Fruit fly (Drosophila melanogaster) whole organism, wandering third instar larva: ENCODE measurements around the gene shv.

Experiments
- Abd-B ChIP-seq: fragments of >200 bp; optimal IDR thresholded peaks from 2 replicates; lab custom pipeline; 2017; ENCODE audit warnings: missing biosample characterization, missing genetic modification characterization
- CG32264 ChIP-seq: fragments of 200-800 bp; sonication (Bioruptor generic); optimal IDR thresholded peaks from 2 replicates; lab custom pipeline; 2016; ENCODE audit warnings: missing biosample characterization, missing genetic modification characterization
- CG9705 ChIP-seq: fragments of 200-800 bp; sonication (Bioruptor generic); optimal IDR thresholded peaks from 2 replicates; lab custom pipeline; 2018; ENCODE audit warnings: missing biosample characterization, mild to moderate bottlenecking, missing genetic modification characterization
- CrebA ChIP-seq: fragments of 200-800 bp; sonication (Bioruptor generic); optimal IDR thresholded peaks from 2 replicates; lab custom pipeline; 2016; ENCODE audit warnings: missing biosample characterization, mild to moderate bottlenecking, missing genetic modification characterization, borderline replicate concordance
- Dfd ChIP-seq: fragments of >200 bp; optimal IDR thresholded peaks from 2 replicates; lab custom pipeline; 2017; ENCODE audit warnings: missing biosample characterization, missing genetic modification characterization
- Dif ChIP-seq: fragments of 200-275, 200-300 bp; sonication (Bioruptor generic); optimal IDR thresholded peaks from 2 replicates; lab custom pipeline; 2018; ENCODE audit warnings: missing biosample characterization, missing genetic modification characterization; ENCODE audit not compliant: partially characterized antibody
- GATAd ChIP-seq: sonication (Bioruptor generic); optimal IDR thresholded peaks from 2 replicates; lab custom pipeline; 2016; ENCODE audit warnings: missing biosample characterization, missing genetic modification characterization
- HLH106 ChIP-seq: fragments of 200-800 bp; optimal IDR thresholded peaks from 3 replicates; lab custom pipeline; 2019; ENCODE audit warnings: missing biosample characterization, mild to moderate bottlenecking, missing genetic modification characterization, moderate library complexity
- Hnf4 ChIP-seq: fragments of 200-800 bp; sonication (Bioruptor generic); optimal IDR thresholded peaks from 2 replicates; lab custom pipeline; 2016; ENCODE audit warnings: missing biosample characterization, mild to moderate bottlenecking, missing genetic modification characterization
- Hr78 ChIP-seq: fragments of >200 bp; optimal IDR thresholded peaks from 2 replicates; lab custom pipeline; 2017; ENCODE audit warnings: missing biosample characterization, missing genetic modification characterization
- Hr83 ChIP-seq: fragments of 200-300 bp; sonication (Bioruptor generic); optimal IDR thresholded peaks from 2 replicates; lab custom pipeline; 2016; ENCODE audit warnings: missing biosample characterization, mild to moderate bottlenecking, missing genetic modification characterization, moderate library complexity; ENCODE audit not compliant: poor library complexity, severe bottlenecking
- Jra ChIP-seq: sonication (Bioruptor generic); optimal IDR thresholded peaks from 2 replicates; lab custom pipeline; 2016; ENCODE audit warnings: missing biosample characterization, missing genetic modification characterization
- Mio ChIP-seq: sonication (Bioruptor generic); optimal IDR thresholded peaks from 2 replicates; lab custom pipeline; 2016; ENCODE audit warnings: missing biosample characterization, missing genetic modification characterization
- Myc ChIP-seq: fragments of >200 bp; optimal IDR thresholded peaks from 2 replicates; lab custom pipeline; 2017
- N ChIP-seq: fragments of >200 bp; optimal IDR thresholded peaks from 2 replicates; lab custom pipeline; 2018; ENCODE audit warnings: missing biosample characterization, missing external identifiers, missing genetic modification characterization
- OdsH ChIP-seq: fragments of 200-800 bp; sonication (Bioruptor generic); optimal IDR thresholded peaks from 2 replicates; lab custom pipeline; 2016; ENCODE audit warnings: missing biosample characterization, mild to moderate bottlenecking, missing genetic modification characterization
- Rel ChIP-seq, 2 experiments: fragments of 200-800 bp; sonication (Bioruptor generic) in 1 of 2; optimal IDR thresholded peaks; 2 replicates in 1 of 2; 3 replicates in 1 of 2; lab custom pipeline; 2016 to 2019; ENCODE audit warnings: mild to moderate bottlenecking in 2 of 2, missing biosample characterization in 2 of 2, missing genetic modification characterization in 2 of 2, moderate library complexity in 1 of 2
- Sp1 ChIP-seq: fragments of 200-800 bp; sonication (Bioruptor generic); optimal IDR thresholded peaks from 3 replicates; lab custom pipeline; 2019; ENCODE audit warnings: missing biosample characterization, mild to moderate bottlenecking, missing genetic modification characterization, moderate library complexity
- Vsx2 ChIP-seq: fragments of 200-300, 225-300 bp; sonication (Bioruptor generic); optimal IDR thresholded peaks from 2 replicates; lab custom pipeline; 2018; ENCODE audit warnings: missing biosample characterization, missing genetic modification characterization; ENCODE audit not compliant: partially characterized antibody
- br ChIP-seq: fragments of 200-800 bp; sonication (Bioruptor generic); optimal IDR thresholded peaks from 2 replicates; lab custom pipeline; 2016; ENCODE audit warnings: missing biosample characterization, missing genetic modification characterization
- brk ChIP-seq: fragments of 200-800 bp; sonication (Bioruptor generic); optimal IDR thresholded peaks from 2 replicates; lab custom pipeline; 2016; ENCODE audit warnings: missing biosample characterization, mild to moderate bottlenecking, missing genetic modification characterization
- dl ChIP-seq, 2 experiments: fragments of 175-275, 200-275 bp in 1 of 2; fragments of 200-275 bp in 1 of 2; sonication (Bioruptor generic); optimal IDR thresholded peaks; lab custom pipeline; 2018; ENCODE audit warnings: mild to moderate bottlenecking in 2 of 2, missing biosample characterization in 2 of 2, missing genetic modification characterization in 2 of 2, moderate library complexity in 2 of 2; ENCODE audit not compliant: partially characterized antibody in 2 of 2, insufficient read depth in 1 of 2
- dmrt93B ChIP-seq: fragments of 200-800 bp; sonication (Bioruptor generic); optimal IDR thresholded peaks from 2 replicates; lab custom pipeline; 2018; ENCODE audit warnings: missing biosample characterization, mild to moderate bottlenecking, missing genetic modification characterization
- dsf ChIP-seq: sonication (Bioruptor generic); optimal IDR thresholded peaks from 2 replicates; lab custom pipeline; 2016; ENCODE audit warnings: missing biosample characterization, missing genetic modification characterization, borderline replicate concordance
- ey ChIP-seq: fragments of 200-800 bp; sonication (Bioruptor generic); optimal IDR thresholded peaks from 2 replicates; lab custom pipeline; 2016; ENCODE audit warnings: missing biosample characterization, missing genetic modification characterization
- foxo ChIP-seq, 2 experiments: fragments of 200-800 bp; sonication (Bioruptor generic); optimal IDR thresholded peaks; 2 replicates in 1 of 2; 3 replicates in 1 of 2; lab custom pipeline; 2016 to 2017; ENCODE audit warnings: missing biosample characterization in 2 of 2, missing genetic modification characterization in 2 of 2
- fru ChIP-seq: fragments of 200-800 bp; sonication (Bioruptor generic); optimal IDR thresholded peaks from 3 replicates; lab custom pipeline; 2016; ENCODE audit warnings: missing biosample characterization, mild to moderate bottlenecking, missing genetic modification characterization
- h ChIP-seq: fragments of 200-800 bp; sonication (Bioruptor generic); optimal IDR thresholded peaks from 3 replicates; lab custom pipeline; 2016; ENCODE audit warnings: missing biosample characterization, mild to moderate bottlenecking, missing genetic modification characterization
- jim ChIP-seq: fragments of 175-275, 200-325 bp; sonication (Bioruptor generic); optimal IDR thresholded peaks from 2 replicates; lab custom pipeline; 2016; ENCODE audit warnings: missing biosample characterization, mild to moderate bottlenecking, missing genetic modification characterization
- lola ChIP-seq: fragments of >200 bp; optimal IDR thresholded peaks from 2 replicates; lab custom pipeline; 2017; ENCODE audit warnings: missing biosample characterization, missing genetic modification characterization
- pan ChIP-seq: fragments of >200 bp; optimal IDR thresholded peaks from 2 replicates; lab custom pipeline; 2017
- psq ChIP-seq: fragments of 200-800 bp; sonication (Bioruptor generic); optimal IDR thresholded peaks from 3 replicates; lab custom pipeline; 2017; ENCODE audit warnings: missing biosample characterization, mild to moderate bottlenecking, missing genetic modification characterization, moderate library complexity
- rgr ChIP-seq: fragments of 200-800 bp; sonication (Bioruptor generic); optimal IDR thresholded peaks from 3 replicates; lab custom pipeline; 2016; ENCODE audit warnings: missing biosample characterization, mild to moderate bottlenecking, missing genetic modification characterization
- sage ChIP-seq: fragments of 200-800 bp; sonication (Bioruptor generic); optimal IDR thresholded peaks from 2 replicates; lab custom pipeline; 2016; ENCODE audit warnings: missing biosample characterization, mild to moderate bottlenecking, missing genetic modification characterization
- sv ChIP-seq: fragments of 200-800 bp; sonication (Bioruptor generic); optimal IDR thresholded peaks from 3 replicates; lab custom pipeline; 2016; ENCODE audit warnings: missing biosample characterization, missing genetic modification characterization
- tai ChIP-seq: sonication (Bioruptor generic); optimal IDR thresholded peaks from 2 replicates; lab custom pipeline; 2016; ENCODE audit warnings: missing biosample characterization, missing genetic modification characterization
- usp ChIP-seq: fragments of >200 bp; optimal IDR thresholded peaks from 2 replicates; lab custom pipeline; 2017; ENCODE audit warnings: missing biosample characterization, missing genetic modification characterization
- woc ChIP-seq: sonication (Bioruptor generic); optimal IDR thresholded peaks from 2 replicates; lab custom pipeline; 2016; ENCODE audit warnings: missing biosample characterization, mild to moderate bottlenecking, missing genetic modification characterization

The shv gene

DNA sequence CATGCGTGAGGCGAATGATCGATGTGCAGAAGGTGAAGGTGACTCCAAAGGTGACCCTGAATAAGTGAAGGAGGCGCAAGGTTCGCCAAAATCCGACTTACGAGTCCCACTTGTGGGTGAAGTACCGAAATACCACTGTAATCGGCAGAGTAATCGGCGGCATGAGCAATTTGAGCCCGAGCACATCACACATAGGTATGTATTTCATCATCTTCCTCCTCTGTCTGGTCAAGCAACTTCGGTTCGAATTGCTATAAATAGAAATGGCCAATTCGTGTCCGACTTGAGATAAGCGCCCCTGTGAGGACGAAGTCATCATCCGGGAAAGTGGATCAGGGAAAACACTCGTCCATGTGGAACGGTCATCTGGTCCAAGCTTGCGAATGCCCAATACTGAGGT is 34.3 kb downstream of the shv start:
- TF ChIP-seq dmrt93B, result no peak
- TF ChIP-seq Rel (GFP tag; optimal IDR thresholded peaks at IDR 0.05; lab: Kevin White, UChicago), result no peak
- peak; percentile 96 for TF ChIP-seq Rel (tag; optimal IDR thresholded peaks at IDR 0.05; lab: Kevin White, UChicago)
- no peak for TF ChIP-seq Dif (GFP tag; lab: Kevin White, UChicago)
- TF ChIP-seq Sp1 (GFP tag; lab: Kevin White, UChicago), result no peak
- TF ChIP-seq pan (lab: Kevin White, UChicago), result no peak
- no peak for TF ChIP-seq Vsx2 (GFP tag; lab: Kevin White, UChicago)
- no peak for TF ChIP-seq psq (GFP tag; lab: Kevin White, UChicago)

DNA sequence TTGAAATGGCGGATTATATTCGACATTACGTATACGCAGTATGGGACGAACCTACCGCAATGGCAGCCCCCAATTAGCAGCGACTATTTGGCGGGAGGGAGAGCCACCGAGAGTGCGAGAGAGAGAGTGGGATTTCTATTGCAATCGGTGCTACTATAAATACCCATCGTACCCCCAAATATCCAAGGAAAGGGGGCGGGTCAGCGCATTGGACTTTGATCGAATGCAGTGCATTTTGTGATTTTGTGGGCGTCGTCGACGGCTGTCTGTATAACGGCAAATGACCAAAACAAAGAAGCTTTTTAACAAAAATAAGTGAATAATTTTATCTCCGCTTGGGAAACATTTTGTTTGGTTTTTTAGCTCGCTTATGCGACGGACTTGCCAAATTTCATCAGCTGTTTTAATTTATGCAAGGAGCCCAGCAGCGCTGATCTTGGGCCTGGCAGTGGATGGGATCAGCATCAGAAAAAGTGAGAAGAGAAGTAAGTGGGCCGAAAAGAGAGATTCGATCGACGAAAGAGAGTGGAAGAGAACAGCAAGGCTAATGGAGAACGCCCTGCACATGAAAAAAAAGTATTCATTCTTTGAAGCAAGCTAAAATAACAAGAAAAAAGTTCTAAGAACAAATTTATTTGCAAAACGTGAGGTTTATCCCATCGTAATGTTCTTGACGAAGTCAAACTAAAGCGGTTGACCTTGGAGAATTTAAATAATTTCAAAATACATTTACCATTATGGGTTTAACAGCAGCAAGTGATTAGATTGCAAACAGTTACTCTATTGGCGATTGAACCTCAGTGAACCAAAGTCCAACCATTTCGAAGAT is 35.0 kb downstream of the shv start:
- TF ChIP-seq woc, result peak; percentile 56
- no peak for TF ChIP-seq N (GFP tag; lab: Kevin White, UChicago)
- TF ChIP-seq rgr, result peak; percentile 56
- peak; percentile 62 for TF ChIP-seq fru
- TF ChIP-seq dsf (GFP tag; lab: Kevin White, UChicago), result no peak
- no peak for TF ChIP-seq dl (GFP tag; optimal IDR thresholded peaks at IDR 0.05; lab: Kevin White, UChicago; ENCODE audit: insufficient read depth in 1 of 2, partially characterized antibody in 2 of 2)
- no peak for TF ChIP-seq sage (GFP tag; lab: Kevin White, UChicago)
- TF ChIP-seq foxo (GFP tag; optimal IDR thresholded peaks at IDR 0.05; lab: Kevin White, UChicago), result peak in 1 of 2 experiments; percentile 69
- TF ChIP-seq ey (GFP tag; lab: Kevin White, UChicago), result peak; percentile 57
- TF ChIP-seq Rel (GFP tag; optimal IDR thresholded peaks at IDR 0.05; lab: Kevin White, UChicago), result no peak
- TF ChIP-seq Rel (tag; optimal IDR thresholded peaks at IDR 0.05; lab: Kevin White, UChicago), result no peak
- peak; percentile 44 for TF ChIP-seq Hnf4
- no peak for TF ChIP-seq usp (GFP tag; lab: Kevin White, UChicago)
- TF ChIP-seq br (GFP tag; lab: Kevin White, UChicago), result peak; percentile 57
- TF ChIP-seq Jra (GFP tag; lab: Kevin White, UChicago), result no peak
- TF ChIP-seq pan (lab: Kevin White, UChicago), result no peak
- peak; percentile 46 for TF ChIP-seq Sp1 (GFP tag; lab: Kevin White, UChicago)
- TF ChIP-seq Hr83 (GFP tag; lab: Kevin White, UChicago), result no peak
- TF ChIP-seq CrebA, result no peak
- TF ChIP-seq psq (GFP tag; lab: Kevin White, UChicago), result peak; percentile 36
- TF ChIP-seq Dif (GFP tag; lab: Kevin White, UChicago), result peak; percentile 21
- TF ChIP-seq Abd-B (GFP tag; lab: Kevin White, UChicago), result no peak
- no peak for TF ChIP-seq Vsx2 (GFP tag; lab: Kevin White, UChicago)
- TF ChIP-seq Myc (lab: Kevin White, UChicago), result no peak
- TF ChIP-seq sv (GFP tag; lab: Kevin White, UChicago), result no peak
- TF ChIP-seq h (GFP tag; lab: Kevin White, UChicago), result peak; percentile 66
- TF ChIP-seq tai (GFP tag; lab: Kevin White, UChicago), result no peak
- no peak for TF ChIP-seq GATAd (GFP tag; lab: Kevin White, UChicago)
- TF ChIP-seq HLH106 (tag; lab: Kevin White, UChicago), result peak; percentile 55
- peak; percentile 16 for TF ChIP-seq dmrt93B
- no peak for TF ChIP-seq CG32264
- TF ChIP-seq OdsH, result peak; percentile 64
- no peak for TF ChIP-seq CG9705 (GFP tag; lab: Kevin White, UChicago)
- no peak for TF ChIP-seq Hr78 (GFP tag; lab: Kevin White, UChicago)
- no peak for TF ChIP-seq brk (GFP tag; lab: Kevin White, UChicago)
- no peak for TF ChIP-seq Dfd (GFP tag; lab: Kevin White, UChicago)
- TF ChIP-seq jim (GFP tag; lab: Kevin White, UChicago), result no peak
- TF ChIP-seq lola (GFP tag; lab: Kevin White, UChicago), result no peak
- TF ChIP-seq Mio (GFP tag; lab: Kevin White, UChicago), result no peak
